Worm (Caenorhabditis elegans): ENCODE measurements around the gene Y45F3A.8.

Gene Y45F3A.8

DNA sequence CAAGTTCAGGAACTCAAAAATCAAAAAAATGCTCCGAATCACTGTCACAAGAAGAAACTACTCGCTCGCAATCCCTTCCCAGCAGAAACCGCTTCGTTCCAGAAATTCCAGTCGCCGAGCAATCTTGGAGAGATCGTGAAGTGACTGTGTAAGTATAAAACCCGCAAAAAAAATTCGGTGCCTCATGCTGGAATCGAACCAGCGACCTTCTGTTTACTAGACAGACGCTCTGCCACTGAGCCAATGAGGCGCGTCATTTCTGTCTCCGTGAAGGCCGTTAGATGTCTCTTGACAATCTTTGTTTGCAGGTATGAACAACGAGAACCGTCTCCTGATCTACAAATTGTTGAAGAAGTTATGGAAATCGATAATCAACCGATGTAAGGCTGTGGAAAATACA lies 31.9 kb upstream of the Y45F3A.8 start (continued):
- TF ChIP-seq F57A8.1 (GFP tag; optimal IDR thresholded peaks at IDR 0.05) (peak; percentile 79), F57C9.4 (tag; optimal IDR thresholded peaks at IDR 0.05) (no peak), Y95B8A.8 (GFP tag; IDR thresholded peaks at IDR 0.05) (no peak), hlh-26 (GFP tag; conservative IDR thresholded peaks at IDR 0.05) (no peak), rcor-1 (GFP tag; IDR thresholded peaks at IDR 0.05) (peak; percentile 51; the same call in 1 of the 2 replicates), ets-4 (GFP tag; optimal IDR thresholded peaks at IDR 0.05) (no peak), ztf-28 (GFP tag; IDR thresholded peaks at IDR 0.05) (0 out of 2 replicates have a peak, but pooled peaks have one; percentile 39), madf-6 (GFP tag; IDR thresholded peaks at IDR 0.05) (peak; percentile 77), fkh-3 (tag; optimal IDR thresholded peaks at IDR 0.05) (no peak), ztf-6 (GFP tag; IDR thresholded peaks at IDR 0.05) (no peak), let-526 (GFP tag; IDR thresholded peaks at IDR 0.05) (peak; percentile 66; the same call in 1 of the 2 replicates), ztf-3 (GFP tag; optimal IDR thresholded peaks at IDR 0.05) (no peak), K12H6.12 (tag; optimal IDR thresholded peaks at IDR 0.05) (peak; percentile 36), unc-62 (GFP tag; optimal IDR thresholded peaks at IDR 0.05) (no peak), nhr-80 (tag; optimal IDR thresholded peaks at IDR 0.05) (peak; percentile 15), xnd-1 (tag; optimal IDR thresholded peaks at IDR 0.05) (no peak), B0035.1 (tag; optimal IDR thresholded peaks at IDR 0.05) (peak; percentile 19), mes-4 (tag; optimal IDR thresholded peaks at IDR 0.05) (no peak), F33H1.4 (GFP tag; IDR thresholded peaks at IDR 0.05) (peak; percentile 31), egl-18 (GFP tag; IDR thresholded peaks at IDR 0.05) (no peak), hrde-1 (tag; optimal IDR thresholded peaks at IDR 0.05; ENCODE audit: borderline replicate concordance) (peak; percentile 62), snpc-4 (GFP tag; optimal IDR thresholded peaks at IDR 0.05) (peak; percentile 32), snpc-4 (tag; optimal IDR thresholded peaks at IDR 0.05) (peak in 3 of 4 experiments; percentile 16 to 37 (median 28)), akir-1 (GFP tag; optimal IDR thresholded peaks at IDR 0.05) (no peak), athp-1 (tag; optimal IDR thresholded peaks at IDR 0.05) (peak; percentile 70), madf-10 (tag; optimal IDR thresholded peaks at IDR 0.05) (peak; percentile 39), Y53F4B.3 (GFP tag; IDR thresholded peaks at IDR 0.05) (no peak), F10E7.11 (tag; optimal IDR thresholded peaks at IDR 0.05) (peak; percentile 51), F55B11.4 (tag; optimal IDR thresholded peaks at IDR 0.05; ENCODE audit: borderline replicate concordance, insufficient read depth) (no peak), atf-7 (tag; optimal IDR thresholded peaks at IDR 0.05) (peak; percentile 19), tbp1 (GFP tag; optimal IDR thresholded peaks at IDR 0.05) (peak; percentile 99), pbrm-1 (GFP tag; IDR thresholded peaks at IDR 0.05) (no peak), C06A6.2 (GFP tag; conservative IDR thresholded peaks at IDR 0.05) (no peak), die-1 (tag; optimal IDR thresholded peaks at IDR 0.05) (peak; percentile 75), hmg-20 (GFP tag; IDR thresholded peaks at IDR 0.05) (peak; percentile 31; the same call in 1 of the 2 replicates), ztf-25 (GFP tag; IDR thresholded peaks at IDR 0.05) (peak; percentile 65), efl-1 (GFP tag; optimal IDR thresholded peaks at IDR 0.05) (peak; percentile 5), B0336.3 (GFP tag; IDR thresholded peaks at IDR 0.05) (peak; percentile 31; the same call in 1 of the 2 replicates), him-1 (tag; optimal IDR thresholded peaks at IDR 0.05) (peak; percentile 42), Y67H2A.10 (GFP tag; conservative IDR thresholded peaks at IDR 0.05) (no peak), sptf-2 (GFP tag; optimal IDR thresholded peaks at IDR 0.05) (peak; percentile 85), C17E4.6 (GFP tag; IDR thresholded peaks at IDR 0.05) (no peak), sdz-38 (tag; optimal IDR thresholded peaks at IDR 0.05) (no peak), ceh-91 (GFP tag; IDR thresholded peaks at IDR 0.05) (peak; percentile 32; the same call in 1 of the 2 replicates), madf-8 (GFP tag; conservative IDR thresholded peaks at IDR 0.05) (no peak; the same call in 1 of the 2 replicates), rpc-1 (optimal IDR thresholded peaks at IDR 0.05) (peak; percentile 71), rpc-1 (tag; optimal IDR thresholded peaks at IDR 0.05) (peak; percentile 85), mxl-1 (tag; optimal IDR thresholded peaks at IDR 0.05) (peak; percentile 52), sea-2 (GFP tag; IDR thresholded peaks at IDR 0.05) (no peak), ceh-79 (tag; optimal IDR thresholded peaks at IDR 0.05) (peak; percentile 53)

Data from whole organism, young adult.